Fruit fly (Drosophila melanogaster): Measurements from ENCODE around the gene RpS5a.

- no peak for TF ChIP-seq spab (GFP tag; optimal IDR thresholded peaks at IDR 0.05)
- TF ChIP-seq CG11902 (GFP tag; optimal IDR thresholded peaks at IDR 0.05), result no peak
Observed at dm6 chrX:17149652-17150266, 1.7 kb upstream of the RpS5a start.

Data from whole organism, prepupa.